Fruit fly (Drosophila melanogaster) whole organism, embryonic: ENCODE measurements around the gene Idua.

Experiments
- CG11247 ChIP-seq: fragments of 200-800 bp; sonication (Bioruptor generic); IDR thresholded peaks from 2 replicates; pipeline ENCODE4 v1.3.6; 2022; ENCODE audit warnings: missing biosample characterization, missing genetic modification characterization
- CG17361 ChIP-seq: fragments of 200-800 bp; sonication (Bioruptor generic); IDR thresholded peaks from 3 replicates; pipeline ENCODE4 v1.3.6; 2022; ENCODE audit warnings: missing biosample characterization, missing genetic modification characterization
- CG2202 ChIP-seq: fragments of 200-800 bp; sonication (Bioruptor generic); optimal IDR thresholded peaks from 2 replicates; lab custom pipeline; 2018; ENCODE audit warnings: missing biosample characterization, mild to moderate bottlenecking, missing genetic modification characterization
- CG31365 ChIP-seq: fragments of 200-800 bp; sonication (Bioruptor generic); optimal IDR thresholded peaks from 2 replicates; lab custom pipeline; 2018; ENCODE audit warnings: missing biosample characterization, mild to moderate bottlenecking, missing genetic modification characterization
- CG34422 ChIP-seq: fragments of 200-800 bp; sonication (Bioruptor generic); IDR thresholded peaks from 3 replicates; pipeline ENCODE4 v1.3.6; 2022; ENCODE audit warnings: missing biosample characterization, missing genetic modification characterization
- CG4328 ChIP-seq: fragments of 200-800 bp; sonication (Bioruptor generic); optimal IDR thresholded peaks from 3 replicates; lab custom pipeline; 2017; ENCODE audit warnings: missing biosample characterization, missing genetic modification reagents, missing genetic modification characterization
- CG4424 ChIP-seq: fragments of 200-800 bp; sonication (Bioruptor generic); optimal IDR thresholded peaks from 3 replicates; lab custom pipeline; 2016; ENCODE audit warnings: missing biosample characterization, missing genetic modification characterization
- CG7963 ChIP-seq: fragments of 200-800 bp; sonication (Bioruptor generic); IDR thresholded peaks from 3 replicates; pipeline ENCODE4 v1.3.6; 2022; ENCODE audit warnings: missing biosample characterization, missing genetic modification characterization; ENCODE audit not compliant: partially characterized antibody
- kah ChIP-seq: fragments of 200-800 bp; sonication (Bioruptor generic); optimal IDR thresholded peaks from 2 replicates; lab custom pipeline; 2018; ENCODE audit warnings: missing biosample characterization, mild to moderate bottlenecking, missing genetic modification characterization
- slou ChIP-seq: fragments of 200-800 bp; sonication (Bioruptor generic); optimal IDR thresholded peaks from 3 replicates; lab custom pipeline; 2016; ENCODE audit warnings: missing biosample characterization, missing genetic modification characterization
- usp ChIP-seq: fragments of >200 bp; optimal IDR thresholded peaks from 2 replicates; lab custom pipeline; 2017; ENCODE audit warnings: missing biosample characterization, missing genetic modification characterization

- TF ChIP-seq slou (GFP tag; lab: Kevin White, UChicago) (no peak), CG17361 (GFP tag; lab: Robert Waterston, UW) (no peak), CG34422 (no peak), usp (no peak), CG31365 (tag; lab: Kevin White, UChicago) (no peak), CG2202 (tag; lab: Kevin White, UChicago) (no peak), CG4328 (GFP tag; lab: Kevin White, UChicago) (no peak), CG4424 (GFP tag; lab: Kevin White, UChicago) (no peak), CG7963 (GFP tag; lab: Robert Waterston, UW) (no peak), kah (GFP tag; lab: Kevin White, UChicago) (no peak), CG11247 (GFP tag; lab: Robert Waterston, UW) (no peak)
Measured at dm6 chr2L:11068907-11069306, 44.0 kb downstream of the Idua start.
